Fruit fly (Drosophila melanogaster): ENCODE measurements around the gene CG44837.

dm6 chr3L:11815220-11815797 is 123.4 kb downstream of the CG44837 start, which contains the start of gene CG14130:
- peak in 1 of 2 experiments; percentile 12 for TF ChIP-seq CTCF (optimal IDR thresholded peaks at IDR 0.05)
- TF ChIP-seq CG8478 (optimal IDR thresholded peaks at IDR 0.05) = no peak
